Worm (Caenorhabditis elegans) whole organism, young adult: ENCODE data around the gene F15E6.4.

Source experiments
- D2030.7 ChIP-seq: fragments of 200-800 bp; sonication (Bioruptor generic); IDR thresholded peaks from 2 replicates; pipeline ENCODE4 v1.3.6; 2022; ENCODE audit warnings: missing genetic modification reagents, missing genetic modification characterization, missing compliant biosample characterization
- K11D2.4 ChIP-seq: fragments of 200-800 bp; sonication (Bioruptor generic); IDR thresholded peaks from 2 replicates; pipeline ENCODE4 v1.3.6; 2022; ENCODE audit warnings: missing genetic modification reagents, missing genetic modification characterization, missing compliant biosample characterization
- Y79H2A.3 ChIP-seq: fragments of 200-800 bp; sonication (Bioruptor generic); conservative IDR thresholded peaks from 2 replicates; pipeline ENCODE4 v1.3.6; 2022; ENCODE audit warnings: missing genetic modification reagents, missing genetic modification characterization, missing compliant biosample characterization
- ekl-4 ChIP-seq: fragments of 200-800 bp; sonication (Bioruptor generic); IDR thresholded peaks from 2 replicates; pipeline ENCODE4 v1.3.6; 2022; ENCODE audit warnings: missing genetic modification reagents, missing genetic modification characterization, missing compliant biosample characterization
- let-526 ChIP-seq: fragments of 200-800 bp; sonication (Bioruptor generic); IDR thresholded peaks from 2 replicates; pipeline ENCODE4 v1.3.6; 2022; ENCODE audit warnings: missing genetic modification reagents, missing genetic modification characterization, missing compliant biosample characterization
- lin-26 ChIP-seq: fragments of 200-800 bp; sonication (Bioruptor generic); IDR thresholded peaks from 2 replicates; pipeline ENCODE4 v1.3.6; 2022; ENCODE audit warnings: missing genetic modification reagents, missing genetic modification characterization, missing compliant biosample characterization
- nfya-1 ChIP-seq: sonication (generic microtip); optimal IDR thresholded peaks from 2 replicates; lab custom pipeline; 2017; ENCODE audit warnings: antibody characterized with exemption, missing compliant biosample characterization, missing genetic modification characterization, borderline replicate concordance; ENCODE audit not compliant: insufficient read depth
- pha-4 ChIP-seq: fragments of 150-350 bp; sonication (generic microtip); optimal IDR thresholded peaks from 2 replicates; lab custom pipeline; 2014; ENCODE audit warnings: missing biosample characterization, missing genetic modification reagents, missing genetic modification characterization

DNA sequence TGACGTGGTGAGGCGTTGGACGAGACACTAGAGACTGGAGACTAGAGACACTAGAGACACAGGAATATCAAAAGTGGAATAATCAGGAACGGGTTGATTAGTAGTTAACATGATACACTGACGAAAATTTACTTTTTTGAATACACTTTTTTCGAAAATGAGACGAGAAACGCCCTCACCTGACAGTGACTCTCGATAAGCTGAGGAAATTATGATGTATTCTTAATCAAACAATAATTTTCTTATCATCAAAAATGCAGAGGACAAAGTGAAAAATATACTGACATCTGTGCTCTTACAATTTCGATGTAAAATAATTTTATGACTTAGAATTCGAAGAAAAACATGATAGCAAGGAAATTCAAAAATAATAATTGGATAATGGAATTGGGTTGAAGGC is 31.8 kb upstream of the F15E6.4 start:
- no peak for TF ChIP-seq D2030.7 (GFP tag; lab: Robert Waterston, UW)
- TF ChIP-seq pha-4, result no peak
- TF ChIP-seq lin-26, result no peak
- TF ChIP-seq nfya-1, result no peak
- no peak for TF ChIP-seq ekl-4 (GFP tag; lab: Robert Waterston, UW)
- TF ChIP-seq let-526 (GFP tag; lab: Robert Waterston, UW), result no peak
- TF ChIP-seq Y79H2A.3 (GFP tag; lab: Robert Waterston, UW), result no peak
- TF ChIP-seq K11D2.4 (GFP tag; lab: Robert Waterston, UW), result no peak
